Worm (Caenorhabditis elegans): ENCODE data around the gene C35D10.3.

C35D10.3 gene

DNA sequence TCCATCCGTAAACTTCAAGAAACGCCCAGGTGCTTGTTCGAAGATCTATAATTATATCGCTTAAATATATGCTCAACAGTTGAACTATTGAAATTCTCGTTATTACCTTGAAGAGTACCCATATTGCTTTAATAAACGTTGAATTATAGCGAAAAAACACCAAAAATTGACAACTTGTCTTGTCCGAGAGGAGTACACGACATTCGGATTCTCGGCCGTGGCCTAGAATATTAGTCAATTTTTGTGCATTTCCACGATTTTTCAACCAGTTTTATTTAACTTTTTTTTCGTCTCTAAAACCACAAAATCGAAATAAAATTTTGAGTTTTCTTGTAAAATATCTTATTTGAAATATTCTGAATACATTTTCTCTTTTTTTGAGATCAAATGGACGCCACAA is 43.6 kb downstream of the C35D10.3 start, which contains the start of the genes F26F4.9 and cee-1 (continued):
- TF ChIP-seq lin-13 (GFP tag; optimal IDR thresholded peaks at IDR 0.05) (no peak), pqm-1 (tag; optimal IDR thresholded peaks at IDR 0.05) (no peak), vab-7 (GFP tag; IDR thresholded peaks at IDR 0.05) (no peak), F49E8.2 (tag; optimal IDR thresholded peaks at IDR 0.05; ENCODE audit: borderline replicate concordance) (peak; percentile 4), mdl-1 (tag; optimal IDR thresholded peaks at IDR 0.05) (no peak), egl-27 (tag; optimal IDR thresholded peaks at IDR 0.05) (no peak), zfp-3 (GFP tag; conservative IDR thresholded peaks at IDR 0.05) (no peak), arid-1 (GFP tag; conservative IDR thresholded peaks at IDR 0.05) (no peak), zfp-2 (tag; optimal IDR thresholded peaks at IDR 0.05) (no peak), nhr-11 (tag; optimal IDR thresholded peaks at IDR 0.05) (no peak), ceh-44 (GFP tag; IDR thresholded peaks at IDR 0.05) (no peak), lin-39 (tag; optimal IDR thresholded peaks at IDR 0.05) (no peak), lir-3 (tag; optimal IDR thresholded peaks at IDR 0.05) (no peak), unc-39 (tag; optimal IDR thresholded peaks at IDR 0.05) (no peak), spr-3 (GFP tag; optimal IDR thresholded peaks at IDR 0.05) (no peak), ceh-32 (tag; optimal IDR thresholded peaks at IDR 0.05; ENCODE audit: poor library complexity) (no peak), aly-2 (tag; optimal IDR thresholded peaks at IDR 0.05) (no peak), Y48G9A.11 (GFP tag; IDR thresholded peaks at IDR 0.05) (0 out of 2 replicates have a peak, but pooled peaks have one; percentile 15), mes-2 (tag; optimal IDR thresholded peaks at IDR 0.05; ENCODE audit: poor library complexity, severe bottlenecking) (peak; percentile 97), set-16 (GFP tag; IDR thresholded peaks at IDR 0.05) (no peak), hlh-11 (tag; optimal IDR thresholded peaks at IDR 0.05) (peak; percentile 3), zip-11 (GFP tag; IDR thresholded peaks at IDR 0.05) (no peak), madf-5 (GFP tag; IDR thresholded peaks at IDR 0.05) (no peak), daf-16 (GFP tag; optimal IDR thresholded peaks at IDR 0.05) (no peak), daf-16 (tag; optimal IDR thresholded peaks at IDR 0.05) (peak; percentile 33), lin-1 (GFP tag; IDR thresholded peaks at IDR 0.05) (no peak), madf-9 (GFP tag; conservative IDR thresholded peaks at IDR 0.05) (no peak), saeg-2 (GFP tag; IDR thresholded peaks at IDR 0.05) (no peak), F10B5.3 (tag; optimal IDR thresholded peaks at IDR 0.05) (no peak), pha-4 (GFP tag; IDR thresholded peaks at IDR 0.05) (no peak), pha-4 (tag; optimal IDR thresholded peaks at IDR 0.05) (no peak), dmd-9 (GFP tag; IDR thresholded peaks at IDR 0.05) (0 out of 2 replicates have a peak, but pooled peaks have one; percentile 37), Y75B8A.6 (GFP tag; IDR thresholded peaks at IDR 0.05) (no peak), ceh-28 (tag; optimal IDR thresholded peaks at IDR 0.05) (no peak), dve-1 (tag; optimal IDR thresholded peaks at IDR 0.05; ENCODE audit: insufficient read depth) (peak; percentile 44), ZK546.5 (tag; optimal IDR thresholded peaks at IDR 0.05) (no peak), dmd-8 (GFP tag; IDR thresholded peaks at IDR 0.05) (no peak), dmd-6 (GFP tag; IDR thresholded peaks at IDR 0.05) (peak; percentile 19; the same call in 1 of the 2 replicates), T20F7.1 (GFP tag; optimal IDR thresholded peaks at IDR 0.05) (no peak), lsy-2 (tag; optimal IDR thresholded peaks at IDR 0.05) (peak in 1 of 2 experiments; percentile 74), ZK337.2 (GFP tag; IDR thresholded peaks at IDR 0.05) (peak; percentile 73), nhr-41 (GFP tag; IDR thresholded peaks at IDR 0.05) (no peak), spr-1 (tag; optimal IDR thresholded peaks at IDR 0.05) (no peak), nhr-77 (tag; optimal IDR thresholded peaks at IDR 0.05) (no peak), daf-8 (GFP tag; IDR thresholded peaks at IDR 0.05) (no peak), nhr-25 (tag; optimal IDR thresholded peaks at IDR 0.05; ENCODE audit: borderline replicate concordance, insufficient read depth) (no peak), tag-97 (GFP tag; IDR thresholded peaks at IDR 0.05) (no peak), lin-38 (GFP tag; IDR thresholded peaks at IDR 0.05) (no peak), daf-19 (GFP tag; conservative IDR thresholded peaks at IDR 0.05) (no peak), ztf-7 (tag; optimal IDR thresholded peaks at IDR 0.05) (no peak), Y105C5A.15 (GFP tag; IDR thresholded peaks at IDR 0.05) (no peak), ceh-62 (tag; optimal IDR thresholded peaks at IDR 0.05) (no peak)
